Worm (Caenorhabditis elegans): ENCODE data around the gene str-52.
"Not testable (repeated sequence)": the region's sequence is repeated elsewhere in the genome, so short reads cannot be mapped to it uniquely, and the experiment has no call there.

The str-52 gene

ce11 chrV:2159331-2159730, 13.4 kb upstream of the str-52 start, which contains the start of gene C45H4.14:
C45H4.14 (minus strand) TSS chrV:2159431.
- TF ChIP-seq dao-5 (tag; optimal IDR thresholded peaks at IDR 0.05) (no peak), W03F9.2 (tag; optimal IDR thresholded peaks at IDR 0.05) (no peak)

ce11 chrV:2156830-2157229, 10.9 kb upstream of the str-52 start, which contains the start of gene srbc-22:
srbc-22 (plus strand) TSS chrV:2157130.
- TF ChIP-seq W03F9.2 (tag; optimal IDR thresholded peaks at IDR 0.05) (no peak), dao-5 (tag; optimal IDR thresholded peaks at IDR 0.05) (no peak), him-1 (tag; optimal IDR thresholded peaks at IDR 0.05) (no peak)

DNA sequence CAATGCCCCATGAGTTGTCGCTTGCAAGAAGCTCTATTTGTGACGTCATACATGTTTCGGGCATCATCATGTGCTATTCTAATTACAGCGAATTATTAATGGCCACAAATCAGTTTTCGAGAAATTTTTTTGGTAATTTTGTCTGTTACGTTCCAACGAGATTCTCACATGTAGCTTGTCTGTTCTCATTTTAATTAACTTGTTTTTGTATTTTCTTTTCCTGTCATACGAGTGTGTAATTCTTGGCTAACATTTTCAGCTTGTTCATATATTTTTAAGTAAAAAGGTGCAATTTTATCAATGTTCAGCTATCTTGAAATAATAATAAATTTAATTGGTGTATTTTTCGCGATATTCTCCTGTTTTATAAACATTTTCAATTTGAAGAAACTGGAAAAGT, 9.3 kb upstream of the str-52 start, which contains the start of gene srbc-21:
Gene srbc-21 (plus strand): TSS at position 301 of the 400 bp plus-strand sequence.
- TF ChIP-seq dao-5 (tag; optimal IDR thresholded peaks at IDR 0.05) (no peak), W03F9.2 (tag; optimal IDR thresholded peaks at IDR 0.05) (no peak), him-1 (tag; optimal IDR thresholded peaks at IDR 0.05) (no peak)

DNA sequence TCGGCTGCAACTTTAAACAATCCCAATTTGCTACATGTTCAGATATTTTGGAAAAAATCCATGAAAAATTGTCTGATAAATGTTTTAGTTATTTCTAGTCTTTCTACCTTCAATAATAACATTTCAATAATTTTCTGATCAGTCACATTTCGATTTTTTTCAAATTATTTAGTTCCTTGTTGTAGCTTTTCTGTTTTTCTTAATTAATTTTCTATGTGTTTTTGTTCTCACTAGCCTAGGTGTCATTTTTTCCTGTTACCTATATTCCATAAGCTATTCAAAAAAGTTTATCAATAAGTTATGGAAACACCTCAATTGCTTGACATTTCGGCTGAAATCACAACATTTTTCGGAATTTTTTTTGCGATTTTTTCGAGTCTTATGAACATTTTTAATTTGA, 7.3 kb upstream of the str-52 start, which contains the start of gene srbc-23:
Gene srbc-23 (plus strand): TSS at position 301 of the 400 bp plus-strand sequence.
- TF ChIP-seq dao-5 (tag; optimal IDR thresholded peaks at IDR 0.05) (no peak), W03F9.2 (tag; optimal IDR thresholded peaks at IDR 0.05) (no peak), him-1 (tag; optimal IDR thresholded peaks at IDR 0.05) (no peak)

- no peak for TF ChIP-seq W03F9.2 (tag; optimal IDR thresholded peaks at IDR 0.05)
- TF ChIP-seq dao-5 (tag; optimal IDR thresholded peaks at IDR 0.05): no peak
- no peak for TF ChIP-seq him-1 (tag; optimal IDR thresholded peaks at IDR 0.05)
These were observed 5.5 kb upstream of the str-52 start, which contains the start of gene srbc-24 for ce11 chrV:2151458-2151857. srbc-24 (plus strand) TSS chrV:2151758.

DNA sequence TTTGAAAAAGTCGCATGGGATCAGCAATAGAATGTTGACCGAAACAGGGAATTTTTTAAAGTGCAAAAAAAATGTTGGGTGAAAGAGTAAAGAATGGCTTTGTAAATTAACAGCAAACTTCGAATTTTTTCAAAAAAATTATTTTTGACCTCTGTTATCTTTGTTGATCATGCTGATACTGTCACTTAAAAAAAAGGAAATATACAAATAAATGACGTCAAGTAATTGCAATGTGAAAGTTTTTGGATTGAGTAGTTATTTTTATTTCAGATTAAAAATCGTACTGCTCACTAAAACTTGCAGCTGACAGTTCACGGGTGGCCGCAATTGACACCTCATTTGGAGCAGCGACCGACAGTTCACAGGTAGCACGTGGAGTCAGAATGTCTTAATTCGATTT, 4.9 kb upstream of the str-52 start, which contains the start of gene C45H4.13:
Gene C45H4.13 (minus strand): TSS at position 101 of the 400 bp plus-strand sequence.
- TF ChIP-seq W03F9.2 (tag; optimal IDR thresholded peaks at IDR 0.05) (no peak), him-1 (tag; optimal IDR thresholded peaks at IDR 0.05) (no peak), dao-5 (tag; optimal IDR thresholded peaks at IDR 0.05) (no peak)

ce11 chrV:2149432-2149831, 3.5 kb upstream of the str-52 start, which contains the start of gene C45H4.21:
C45H4.21 (minus strand) TSS chrV:2149532.
- TF ChIP-seq dao-5 (tag; optimal IDR thresholded peaks at IDR 0.05): no peak
- TF ChIP-seq W03F9.2 (tag; optimal IDR thresholded peaks at IDR 0.05): no peak
- TF ChIP-seq him-1 (tag; optimal IDR thresholded peaks at IDR 0.05): no peak

ce11 chrV:2146795-2147194, 851 bp upstream of the str-52 start, which contains the start of gene srbc-20:
srbc-20 (plus strand) TSS chrV:2147095.
- TF ChIP-seq dao-5 (tag; optimal IDR thresholded peaks at IDR 0.05): no peak
- no peak for TF ChIP-seq W03F9.2 (tag; optimal IDR thresholded peaks at IDR 0.05)
- TF ChIP-seq him-1 (tag; optimal IDR thresholded peaks at IDR 0.05): no peak

- TF ChIP-seq dao-5, W03F9.2, him-1 (tag; optimal IDR thresholded peaks at IDR 0.05): not testable (repeated sequence)
These were observed 1.5 kb downstream of the str-52 start, which contains the start of gene F22F7.12 for ce11 chrV:2144408-2144807. F22F7.12 (minus strand) TSS chrV:2144508.

DNA sequence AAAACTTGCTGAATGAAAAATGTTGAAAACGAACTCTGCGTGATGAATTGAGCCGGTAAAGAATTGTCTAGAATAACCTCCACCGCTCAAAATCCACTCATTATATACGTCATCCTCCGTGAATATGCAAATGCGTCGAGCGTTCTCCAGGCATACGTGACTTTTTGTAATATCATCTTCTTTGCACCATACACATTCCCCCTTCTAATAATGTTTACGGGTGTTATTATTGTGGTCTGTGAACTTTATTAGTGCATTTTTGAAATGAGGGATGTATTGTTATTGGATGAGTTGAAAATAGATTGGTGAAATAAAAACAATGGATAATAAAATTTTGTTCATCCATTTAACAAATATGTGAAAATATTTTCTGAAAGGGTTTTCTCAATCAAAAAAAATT, 6.0 kb downstream of the str-52 start, which contains the start of gene F22F7.7:
Gene F22F7.7 (minus strand): TSS at position 125 of the 400 bp plus-strand sequence.
- TF ChIP-seq W03F9.2 (tag; optimal IDR thresholded peaks at IDR 0.05) (no peak), dao-5 (tag; optimal IDR thresholded peaks at IDR 0.05) (no peak), him-1 (tag; optimal IDR thresholded peaks at IDR 0.05) (no peak)

DNA sequence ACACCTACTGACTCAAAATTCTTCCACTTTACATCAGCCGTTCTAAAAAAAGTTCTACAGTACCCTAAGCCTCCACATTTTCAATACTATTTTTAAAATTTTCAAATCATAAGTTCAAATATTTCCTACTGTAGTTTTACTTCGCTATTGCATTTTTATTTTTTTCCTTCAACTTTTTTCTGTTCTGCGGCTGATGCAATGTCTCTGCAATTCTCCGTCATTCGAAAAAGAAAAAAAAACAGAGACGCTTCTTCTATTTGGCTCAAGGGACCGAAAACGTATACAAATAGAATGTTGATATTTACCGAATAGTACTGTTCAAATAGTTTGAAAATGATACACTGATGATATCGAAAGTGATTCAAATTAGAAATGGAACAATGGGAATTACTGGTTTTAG, 7.7 kb downstream of the str-52 start:
- TF ChIP-seq him-1 (tag; optimal IDR thresholded peaks at IDR 0.05) (peak; percentile 23), dao-5 (tag; optimal IDR thresholded peaks at IDR 0.05) (no peak)

DNA sequence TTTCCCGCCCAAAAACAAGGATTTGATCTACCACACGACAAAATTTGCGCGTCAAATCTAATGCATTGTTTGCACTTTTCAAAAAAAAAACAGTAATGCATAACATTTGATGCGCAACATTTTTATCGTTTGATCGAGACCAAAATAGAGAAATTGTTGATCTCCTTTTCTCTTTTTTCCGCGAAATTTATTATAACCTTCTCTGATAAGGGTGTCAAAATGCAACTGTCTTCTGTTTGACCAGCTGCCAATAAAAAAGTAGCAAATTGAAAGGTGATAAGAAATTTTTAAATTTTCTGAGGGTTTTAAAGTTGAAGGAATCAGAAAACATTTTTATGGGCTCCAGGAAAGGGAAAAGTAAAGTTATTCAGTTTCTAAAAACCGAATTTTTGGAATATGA, 8.9 kb downstream of the str-52 start:
- TF ChIP-seq him-1 (tag; optimal IDR thresholded peaks at IDR 0.05) (no peak), W03F9.2 (tag; optimal IDR thresholded peaks at IDR 0.05) (no peak), dao-5 (tag; optimal IDR thresholded peaks at IDR 0.05) (no peak)

DNA sequence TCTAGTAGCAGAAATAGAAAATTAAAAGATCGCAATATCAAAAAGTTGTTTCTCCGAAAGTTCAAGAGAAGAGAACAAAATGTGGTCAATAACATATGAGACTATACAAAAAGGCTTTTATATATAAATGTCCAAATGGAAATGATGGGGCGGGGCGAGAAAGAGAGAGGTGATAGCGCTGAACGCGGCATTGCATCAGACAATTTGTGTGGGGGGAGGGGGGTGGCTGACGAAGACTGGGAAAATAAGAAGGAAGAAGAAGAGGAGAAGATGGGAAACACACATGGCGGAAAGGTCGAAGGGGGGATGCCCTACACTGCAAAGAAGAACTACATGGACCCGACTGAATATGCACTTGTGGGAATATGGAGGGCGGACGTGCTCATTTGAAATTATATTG, 10.6 kb downstream of the str-52 start:
- peak; percentile 42 for TF ChIP-seq him-1 (tag; optimal IDR thresholded peaks at IDR 0.05)
- no peak for TF ChIP-seq W03F9.2 (tag; optimal IDR thresholded peaks at IDR 0.05)

DNA sequence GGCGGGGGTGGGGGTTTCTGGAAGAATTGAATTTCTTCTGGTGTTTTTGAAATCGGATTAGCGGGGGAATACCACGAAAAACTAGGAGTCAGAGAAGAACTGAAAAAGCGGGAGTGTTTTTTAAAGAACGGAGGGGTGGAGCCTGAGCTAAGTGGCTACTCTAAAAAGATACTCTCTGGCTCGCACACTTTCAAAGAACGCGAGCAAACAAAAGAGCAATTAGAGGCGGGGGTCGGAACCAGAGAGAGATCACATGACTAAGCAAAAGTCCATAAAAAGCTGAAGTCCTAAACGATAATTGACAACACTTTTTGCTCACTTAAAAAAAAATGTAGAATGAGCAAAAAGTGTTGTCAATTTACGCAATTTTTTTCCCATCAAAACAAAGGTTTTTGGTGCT, 11.6 kb downstream of the str-52 start:
- TF ChIP-seq W03F9.2 (tag; optimal IDR thresholded peaks at IDR 0.05): no peak
- TF ChIP-seq dao-5 (tag; optimal IDR thresholded peaks at IDR 0.05): no peak
- TF ChIP-seq him-1 (tag; optimal IDR thresholded peaks at IDR 0.05): no peak

DNA sequence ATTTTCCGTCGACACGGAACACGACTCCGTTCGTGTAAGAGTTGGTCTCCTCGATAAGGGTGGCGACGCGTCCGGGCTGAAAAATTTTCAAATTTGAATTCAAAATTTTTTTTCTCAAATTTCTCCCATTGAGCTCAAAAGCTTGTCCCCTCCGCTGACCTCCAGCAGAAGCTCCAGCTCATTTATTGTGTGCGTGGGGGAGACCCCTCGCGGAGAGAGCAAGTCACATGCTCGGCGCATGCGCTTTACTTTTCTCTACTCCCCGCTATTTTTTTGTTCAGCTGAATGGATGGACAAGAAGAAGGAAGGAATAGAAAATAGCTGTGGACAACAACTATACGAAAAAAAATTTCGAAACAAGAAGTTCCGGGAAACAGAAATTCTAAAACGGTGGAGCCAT, 12.4 kb downstream of the str-52 start:
- peak; percentile 86 for TF ChIP-seq him-1 (tag; optimal IDR thresholded peaks at IDR 0.05)
- TF ChIP-seq dao-5 (tag; optimal IDR thresholded peaks at IDR 0.05): no peak

All from whole organism, L4/young adult.